Worm (Caenorhabditis elegans): ENCODE measurements around the gene str-185.

str-185 gene

ce11 chrIV:4475362-4476086 is 45.7 kb upstream of the str-185 start (continued):
- TF ChIP-seq nhr-111 (GFP tag; optimal IDR thresholded peaks at IDR 0.05) (no peak), nhr-48 (tag; optimal IDR thresholded peaks at IDR 0.05) (peak; percentile 17), lin-15B (tag; optimal IDR thresholded peaks at IDR 0.05) (no peak), ZK546.5 (tag; optimal IDR thresholded peaks at IDR 0.05) (no peak), zag-1 (tag; optimal IDR thresholded peaks at IDR 0.05) (no peak), mdt-29 (GFP tag; IDR thresholded peaks at IDR 0.05) (no peak), zip-2 (tag; optimal IDR thresholded peaks at IDR 0.05) (no peak), tag-97 (GFP tag; IDR thresholded peaks at IDR 0.05) (no peak), mxl-2 (GFP tag; conservative IDR thresholded peaks at IDR 0.05) (no peak), nhr-42 (GFP tag; IDR thresholded peaks at IDR 0.05) (no peak), duxl-1 (tag; optimal IDR thresholded peaks at IDR 0.05; ENCODE audit: poor library complexity) (no peak), ces-1 (GFP tag; optimal IDR thresholded peaks at IDR 0.05) (no peak), spr-1 (tag; optimal IDR thresholded peaks at IDR 0.05) (no peak), mes-2 (tag; optimal IDR thresholded peaks at IDR 0.05; ENCODE audit: poor library complexity, severe bottlenecking) (no peak), arid-1 (GFP tag; conservative IDR thresholded peaks at IDR 0.05) (no peak), unc-62 (GFP tag; optimal IDR thresholded peaks at IDR 0.05 in 1 of 2) (no peak), unc-62 (tag; optimal IDR thresholded peaks at IDR 0.05) (no peak), rbr-2 (tag; optimal IDR thresholded peaks at IDR 0.05) (no peak), pha-4 (GFP tag; IDR thresholded peaks at IDR 0.05) (peak; percentile 22; the same call in 1 of the 2 replicates), pha-4 (tag; optimal IDR thresholded peaks at IDR 0.05) (no peak), mxl-3 (GFP tag; optimal IDR thresholded peaks at IDR 0.05) (peak; percentile 74), hmg-1.1 (GFP tag; IDR thresholded peaks at IDR 0.05) (no peak), fos-1 (tag; optimal IDR thresholded peaks at IDR 0.05) (no peak), snpc-4 (tag; optimal IDR thresholded peaks at IDR 0.05) (no peak), aly-2 (tag; optimal IDR thresholded peaks at IDR 0.05) (no peak), madf-9 (GFP tag; conservative IDR thresholded peaks at IDR 0.05) (no peak), nhr-237 (tag; optimal IDR thresholded peaks at IDR 0.05) (no peak), lir-3 (tag; optimal IDR thresholded peaks at IDR 0.05) (no peak), ceh-44 (GFP tag; IDR thresholded peaks at IDR 0.05) (no peak), daf-19 (GFP tag; conservative IDR thresholded peaks at IDR 0.05) (no peak), ZK337.2 (GFP tag; IDR thresholded peaks at IDR 0.05) (no peak; the same call in 1 of the 2 replicates), madf-5 (GFP tag; IDR thresholded peaks at IDR 0.05) (no peak), ceh-62 (tag; optimal IDR thresholded peaks at IDR 0.05) (no peak), ceh-32 (tag; optimal IDR thresholded peaks at IDR 0.05; ENCODE audit: poor library complexity) (no peak), egl-27 (tag; optimal IDR thresholded peaks at IDR 0.05) (no peak), cey-2 (tag; optimal IDR thresholded peaks at IDR 0.05; ENCODE audit: borderline replicate concordance, insufficient read depth) (no peak), lin-13 (GFP tag; optimal IDR thresholded peaks at IDR 0.05) (no peak), fkh-10 (GFP tag; optimal IDR thresholded peaks at IDR 0.05) (no peak), dpl-1 (GFP tag; optimal IDR thresholded peaks at IDR 0.05) (no peak), lin-29 (GFP tag; IDR thresholded peaks at IDR 0.05) (no peak), vab-7 (GFP tag; IDR thresholded peaks at IDR 0.05) (no peak), F44E2.7 (GFP tag; IDR thresholded peaks at IDR 0.05) (no peak), F37D6.2 (tag; optimal IDR thresholded peaks at IDR 0.05) (no peak), nhr-10 (tag; optimal IDR thresholded peaks at IDR 0.05) (no peak), dmd-9 (GFP tag; IDR thresholded peaks at IDR 0.05) (no peak), skn-1 (tag; optimal IDR thresholded peaks at IDR 0.05) (no peak), lin-38 (GFP tag; IDR thresholded peaks at IDR 0.05) (no peak), D1046.2 (GFP tag; IDR thresholded peaks at IDR 0.05) (no peak), F10B5.3 (tag; optimal IDR thresholded peaks at IDR 0.05) (no peak), nhr-25 (tag; optimal IDR thresholded peaks at IDR 0.05; ENCODE audit: borderline replicate concordance, insufficient read depth) (no peak), nhr-28 (tag; optimal IDR thresholded peaks at IDR 0.05) (peak; percentile 39)
